Fruit fly (Drosophila melanogaster): ENCODE data around the gene PGRP-SB2.
A peak's percentile ranks its signal among the peaks of the same experiment; 100 is the strongest.

The PGRP-SB2 gene

dm6 chr3L:16769866-16770265, 43.5 kb downstream of the PGRP-SB2 start (continued):
- TF ChIP-seq CG15479 (GFP tag; optimal IDR thresholded peaks at IDR 0.05), result peak; percentile 2
- TF ChIP-seq sob (GFP tag; IDR thresholded peaks at IDR 0.05), result 0 out of 2 replicates have a peak, but pooled peaks have one; percentile 17
- TF ChIP-seq chif (GFP tag; optimal IDR thresholded peaks at IDR 0.05), result peak in 1 of 2 experiments; percentile 30
- TF ChIP-seq CG8281 (tag; optimal IDR thresholded peaks at IDR 0.05), result peak; percentile 9
- TF ChIP-seq CG31365 (tag; optimal IDR thresholded peaks at IDR 0.05), result no peak
- no peak for TF ChIP-seq Stat92E (GFP tag; optimal IDR thresholded peaks at IDR 0.05)
- no peak for TF ChIP-seq CG15269 (tag; optimal IDR thresholded peaks at IDR 0.05)
- TF ChIP-seq CG9797 (GFP tag; optimal IDR thresholded peaks at IDR 0.05), result no peak
- TF ChIP-seq slp2 (GFP tag; optimal IDR thresholded peaks at IDR 0.05), result no peak
- TF ChIP-seq az2 (GFP tag; optimal IDR thresholded peaks at IDR 0.05), result peak; percentile 28
- no peak for TF ChIP-seq MESR4 (GFP tag; optimal IDR thresholded peaks at IDR 0.05)
- no peak for TF ChIP-seq HLH54F (GFP tag; optimal IDR thresholded peaks at IDR 0.05)
- TF ChIP-seq CG15696 (tag; optimal IDR thresholded peaks at IDR 0.05), result no peak
- no peak for TF ChIP-seq CG3838 (GFP tag; optimal IDR thresholded peaks at IDR 0.05)
- no peak for TF ChIP-seq repo (GFP tag; optimal IDR thresholded peaks at IDR 0.05)
- TF ChIP-seq Dek (tag; optimal IDR thresholded peaks at IDR 0.05), result no peak
- TF ChIP-seq Vsx1 (GFP tag; optimal IDR thresholded peaks at IDR 0.05), result no peak
- no peak for TF ChIP-seq Mrtf (GFP tag; IDR thresholded peaks at IDR 0.05)
- no peak for TF ChIP-seq CG4282 (GFP tag; optimal IDR thresholded peaks at IDR 0.05)
- TF ChIP-seq CG4404 (GFP tag; IDR thresholded peaks at IDR 0.05), result no peak
- TF ChIP-seq bcd (GFP tag; optimal IDR thresholded peaks at IDR 0.05), result no peak
- peak; percentile 35; the same call in 1 of the 3 replicates for TF ChIP-seq tgo (GFP tag; IDR thresholded peaks at IDR 0.05)

dm6 chr3L:16772755-16773523, 46.6 kb downstream of the PGRP-SB2 start:
- TF ChIP-seq zen (tag; optimal IDR thresholded peaks at IDR 0.05) (peak; percentile 99), row (GFP tag; IDR thresholded peaks at IDR 0.05) (no peak), C15 (GFP tag; IDR thresholded peaks at IDR 0.05) (0 out of 3 replicates have a peak, but pooled peaks have one; percentile 17), CG6654 (GFP tag; optimal IDR thresholded peaks at IDR 0.05) (no peak), bigmax (GFP tag; optimal IDR thresholded peaks at IDR 0.05) (peak; percentile 45), D (optimal IDR thresholded peaks at IDR 0.05) (peak; percentile 48), D (GFP tag; optimal IDR thresholded peaks at IDR 0.05) (no peak), CG32772 (GFP tag; IDR thresholded peaks at IDR 0.05) (no peak), cad (GFP tag; optimal IDR thresholded peaks at IDR 0.05) (peak; percentile 11), kni (GFP tag; optimal IDR thresholded peaks at IDR 0.05) (peak; percentile 20), cato (GFP tag; optimal IDR thresholded peaks at IDR 0.05; ENCODE audit: borderline replicate concordance) (no peak), insv (GFP tag; optimal IDR thresholded peaks at IDR 0.05) (peak in 1 of 2 experiments; percentile 27), CG4707 (GFP tag; optimal IDR thresholded peaks at IDR 0.05) (no peak), twi (tag; optimal IDR thresholded peaks at IDR 0.05) (peak; percentile 74), pros (GFP tag; optimal IDR thresholded peaks at IDR 0.05) (peak; percentile 92), CG15479 (GFP tag; optimal IDR thresholded peaks at IDR 0.05) (peak; percentile 72)
